Worm (Caenorhabditis elegans) whole organism, young adult: Measurements from ENCODE around the gene Y43C5B.3.

Experiments used
- F23B12.7 ChIP-seq: sonication (generic microtip); optimal IDR thresholded peaks from 2 replicates; lab custom pipeline; 2017; ENCODE audit warnings: missing genetic modification characterization, mild to moderate bottlenecking, missing compliant biosample characterization, antibody characterized with exemption, moderate library complexity; ENCODE audit not compliant: insufficient read depth
- F49E8.2 ChIP-seq: sonication (generic microtip); optimal IDR thresholded peaks from 3 replicates; lab custom pipeline; 2017; ENCODE audit warnings: missing genetic modification characterization, mild to moderate bottlenecking, missing compliant biosample characterization, antibody characterized with exemption, moderate library complexity; ENCODE audit not compliant: insufficient read depth
- F55B11.4 ChIP-seq: sonication (generic microtip); optimal IDR thresholded peaks from 2 replicates; lab custom pipeline; 2016; ENCODE audit warnings: missing compliant biosample characterization, missing genetic modification characterization, borderline replicate concordance; ENCODE audit not compliant: insufficient read depth
- K11D2.4 ChIP-seq: fragments of 200-800 bp; sonication (Bioruptor generic); IDR thresholded peaks from 2 replicates; pipeline ENCODE4 v1.3.6; 2022; ENCODE audit warnings: missing genetic modification reagents, missing genetic modification characterization, missing compliant biosample characterization
- K12H6.12 ChIP-seq: fragments of 200-800 bp; sonication (Bioruptor generic); optimal IDR thresholded peaks from 2 replicates; lab custom pipeline; 2018; ENCODE audit warnings: mild to moderate bottlenecking, missing genetic modification characterization, missing compliant biosample characterization
- T07F8.4 ChIP-seq: sonication (generic microtip); optimal IDR thresholded peaks from 2 replicates; lab custom pipeline; 2016; ENCODE audit warnings: mild to moderate bottlenecking, missing genetic modification characterization, moderate library complexity, missing compliant biosample characterization
- ZK185.1 ChIP-seq: sonication (generic microtip); optimal IDR thresholded peaks from 2 replicates; lab custom pipeline; 2016; ENCODE audit warnings: mild to moderate bottlenecking, missing genetic modification characterization, missing compliant biosample characterization; ENCODE audit not compliant: poor library complexity, severe bottlenecking
- atf-7 ChIP-seq: sonication (generic microtip); optimal IDR thresholded peaks from 2 replicates; lab custom pipeline; 2017; ENCODE audit warnings: mild to moderate bottlenecking, missing genetic modification characterization, missing compliant biosample characterization
- athp-1 ChIP-seq: sonication (generic microtip); optimal IDR thresholded peaks from 2 replicates; lab custom pipeline; 2017; ENCODE audit warnings: mild to moderate bottlenecking, missing genetic modification characterization, missing compliant biosample characterization
- attf-5 ChIP-seq: fragments of 200-800 bp; sonication (Bioruptor generic); optimal IDR thresholded peaks from 2 replicates; lab custom pipeline; 2018; ENCODE audit warnings: mild to moderate bottlenecking, missing genetic modification characterization, missing compliant biosample characterization
- cebp-1 ChIP-seq, 2 experiments: fragments of 200-800 bp in 1 of 2; sonication (Bioruptor generic) in 1 of 2; sonication (generic microtip) in 1 of 2; IDR thresholded peaks in 1 of 2; optimal IDR thresholded peaks in 1 of 2; 2 replicates each; pipeline versions ENCODE4 v1.3.6 to Lab custom; 2017 to 2022; ENCODE audit warnings: missing compliant biosample characterization in 2 of 2, missing genetic modification characterization in 2 of 2, mild to moderate bottlenecking in 1 of 2, missing genetic modification reagents in 1 of 2, moderate library complexity in 1 of 2
- ceh-27 ChIP-seq: fragments of 200-800 bp; sonication (Bioruptor generic); optimal IDR thresholded peaks from 2 replicates; lab custom pipeline; 2018; ENCODE audit warnings: mild to moderate bottlenecking, missing genetic modification characterization, moderate library complexity, missing compliant biosample characterization
- egl-18 ChIP-seq: fragments of 200-800 bp; sonication (Bioruptor generic); IDR thresholded peaks from 2 replicates; pipeline ENCODE4 v1.3.6; 2022; ENCODE audit warnings: missing genetic modification reagents, missing genetic modification characterization, missing compliant biosample characterization
- gei-17 ChIP-seq: fragments of 200-800 bp; sonication (Bioruptor generic); optimal IDR thresholded peaks from 2 replicates; lab custom pipeline; 2018; ENCODE audit warnings: mild to moderate bottlenecking, missing genetic modification characterization, missing compliant biosample characterization
- hmg-1.2 ChIP-seq: fragments of 200-800 bp; sonication (Bioruptor generic); IDR thresholded peaks from 2 replicates; pipeline ENCODE4 v1.3.6; 2022; ENCODE audit warnings: missing genetic modification reagents, missing genetic modification characterization, missing compliant biosample characterization
- lag-1 ChIP-seq: fragments of 200-800 bp; sonication (Bioruptor generic); IDR thresholded peaks from 2 replicates; pipeline ENCODE4 v1.3.6; 2022; ENCODE audit warnings: missing genetic modification reagents, missing genetic modification characterization, missing compliant biosample characterization
- let-607 ChIP-seq, 2 experiments: fragments of 200-800 bp in 1 of 2; sonication (Bioruptor generic) in 1 of 2; sonication (generic microtip) in 1 of 2; optimal IDR thresholded peaks; 2 replicates each; lab custom pipeline; 2016 to 2018; ENCODE audit warnings: mild to moderate bottlenecking in 2 of 2, missing compliant biosample characterization in 2 of 2, missing genetic modification characterization in 2 of 2, moderate library complexity in 2 of 2, missing genotype in 1 of 2
- lin-26 ChIP-seq: fragments of 200-800 bp; sonication (Bioruptor generic); IDR thresholded peaks from 2 replicates; pipeline ENCODE4 v1.3.6; 2022; ENCODE audit warnings: missing genetic modification reagents, missing genetic modification characterization, missing compliant biosample characterization
- lin-40 ChIP-seq: sonication (generic microtip); optimal IDR thresholded peaks from 2 replicates; lab custom pipeline; 2016; ENCODE audit warnings: missing genetic modification characterization, mild to moderate bottlenecking, missing compliant biosample characterization, missing genotype, missing genetic modification reagents
- lsy-27 ChIP-seq: sonication (generic microtip); optimal IDR thresholded peaks from 2 replicates; lab custom pipeline; 2017; ENCODE audit warnings: missing genetic modification characterization, mild to moderate bottlenecking, missing compliant biosample characterization, antibody characterized with exemption, missing genotype, borderline replicate concordance; ENCODE audit not compliant: insufficient read depth
- madf-6 ChIP-seq: fragments of 200-800 bp; sonication (Bioruptor generic); IDR thresholded peaks from 2 replicates; pipeline ENCODE4 v1.3.6; 2022; ENCODE audit warnings: missing genetic modification reagents, missing genetic modification characterization, missing compliant biosample characterization
- mcd-1 ChIP-seq: fragments of 200-800 bp; sonication (Bioruptor generic); IDR thresholded peaks from 2 replicates; pipeline ENCODE4 v1.3.6; 2022; ENCODE audit warnings: missing genetic modification reagents, missing genetic modification characterization, missing compliant biosample characterization
- nhr-179 ChIP-seq: sonication (generic microtip); optimal IDR thresholded peaks from 2 replicates; lab custom pipeline; 2016; ENCODE audit warnings: mild to moderate bottlenecking, missing genetic modification characterization, missing compliant biosample characterization
- nhr-27 ChIP-seq: fragments of 200-800 bp; sonication (Bioruptor generic); optimal IDR thresholded peaks from 2 replicates; lab custom pipeline; 2018; ENCODE audit warnings: mild to moderate bottlenecking, missing genetic modification characterization, moderate library complexity, missing compliant biosample characterization
- nhr-80 ChIP-seq: sonication (generic microtip); optimal IDR thresholded peaks from 2 replicates; lab custom pipeline; 2016; ENCODE audit warnings: missing genetic modification characterization, missing compliant biosample characterization
- pbrm-1 ChIP-seq: fragments of 200-800 bp; sonication (Bioruptor generic); IDR thresholded peaks from 2 replicates; pipeline ENCODE4 v1.3.6; 2022; ENCODE audit warnings: missing genetic modification reagents, missing genetic modification characterization, missing compliant biosample characterization
- rpc-1 ChIP-seq, 2 experiments: fragments of 150-350 bp in 1 of 2; sonication (generic microtip) in 1 of 2; optimal IDR thresholded peaks; 2 replicates each; lab custom pipeline; 2014 to 2018; ENCODE audit warnings: missing biosample characterization in 1 of 2, missing genetic modification characterization in 1 of 2, missing genetic modification reagents in 1 of 2, missing genotype in 1 of 2
- sdz-38 ChIP-seq: sonication (generic microtip); optimal IDR thresholded peaks from 2 replicates; lab custom pipeline; 2016; ENCODE audit warnings: missing genotype, missing genetic modification characterization, missing compliant biosample characterization
- sea-2 ChIP-seq: fragments of 200-800 bp; sonication (Bioruptor generic); IDR thresholded peaks from 2 replicates; pipeline ENCODE4 v1.3.6; 2022; ENCODE audit warnings: missing genetic modification characterization, missing compliant biosample characterization
- snpc-1.3 ChIP-seq: sonication (generic microtip); optimal IDR thresholded peaks from 2 replicates; lab custom pipeline; 2017; ENCODE audit warnings: missing genetic modification characterization, mild to moderate bottlenecking, missing compliant biosample characterization, antibody characterized with exemption, moderate library complexity, missing genotype, missing genetic modification reagents; ENCODE audit not compliant: insufficient read depth
- tbx-9 ChIP-seq: sonication (generic microtip); optimal IDR thresholded peaks from 2 replicates; lab custom pipeline; 2016; ENCODE audit warnings: borderline replicate concordance, missing genetic modification characterization, inconsistent platforms, missing compliant biosample characterization
- unc-62 ChIP-seq: fragments of 150-350 bp; optimal IDR thresholded peaks from 2 replicates; lab custom pipeline; 2014; ENCODE audit warnings: missing biosample characterization, missing genetic modification reagents, missing genetic modification characterization
- ztf-25 ChIP-seq: fragments of 200-800 bp; sonication (Bioruptor generic); IDR thresholded peaks from 2 replicates; pipeline ENCODE4 v1.3.6; 2022; ENCODE audit warnings: missing genetic modification reagents, missing genetic modification characterization, missing compliant biosample characterization
- ztf-28 ChIP-seq: fragments of 200-800 bp; sonication (Bioruptor generic); IDR thresholded peaks from 2 replicates; pipeline ENCODE4 v1.3.6; 2022; ENCODE audit warnings: missing genetic modification reagents, missing genetic modification characterization, missing compliant biosample characterization
- ztf-3 ChIP-seq: fragments of 200-800 bp; sonication (Bioruptor generic); optimal IDR thresholded peaks from 2 replicates; lab custom pipeline; 2018; ENCODE audit warnings: mild to moderate bottlenecking, missing genetic modification characterization, missing compliant biosample characterization
- ztf-6 ChIP-seq: fragments of 200-800 bp; sonication (Bioruptor generic); IDR thresholded peaks from 2 replicates; pipeline ENCODE4 v1.3.6; 2022; ENCODE audit warnings: missing genetic modification reagents, missing genetic modification characterization, missing compliant biosample characterization

Y43C5B.3 gene

ce11 chrIV:10330962-10331361, 19.4 kb upstream of the Y43C5B.3 start (continued):
- TF ChIP-seq snpc-1.3 (tag; lab: Kevin White, UChicago) (no peak), F55B11.4 (tag; lab: Kevin White, UChicago) (no peak), nhr-179 (no peak), mcd-1 (GFP tag; lab: Robert Waterston, UW) (no peak), pbrm-1 (GFP tag; lab: Robert Waterston, UW) (no peak), ceh-27 (GFP tag; lab: Kevin White, UChicago) (peak; percentile 36), lin-40 (tag; lab: Kevin White, UChicago) (peak; percentile 12)

- no peak for TF ChIP-seq cebp-1 (GFP tag; IDR thresholded peaks at IDR 0.05; lab: Robert Waterston, UW)
- TF ChIP-seq cebp-1 (tag; optimal IDR thresholded peaks at IDR 0.05; lab: Kevin White, UChicago), result peak; percentile 38
- no peak for TF ChIP-seq lin-26 (GFP tag; lab: Robert Waterston, UW)
- TF ChIP-seq ztf-6 (GFP tag; lab: Robert Waterston, UW), result no peak
- no peak for TF ChIP-seq ztf-28
- TF ChIP-seq ZK185.1 (tag; lab: Kevin White, UChicago), result no peak
- peak; percentile 21 for TF ChIP-seq attf-5 (GFP tag; lab: Kevin White, UChicago)
- peak; percentile 72 for TF ChIP-seq nhr-80 (tag; lab: Kevin White, UChicago)
- TF ChIP-seq F49E8.2 (tag; lab: Kevin White, UChicago), result no peak
- TF ChIP-seq K11D2.4 (GFP tag; lab: Robert Waterston, UW), result 0 out of 2 replicates have a peak, but pooled peaks have one; percentile 28
- TF ChIP-seq unc-62 (GFP tag; lab: Kevin White, UChicago), result peak; percentile 50
- TF ChIP-seq lag-1 (GFP tag; lab: Robert Waterston, UW), result no peak
- TF ChIP-seq atf-7, result peak; percentile 52
- TF ChIP-seq rpc-1 (optimal IDR thresholded peaks at IDR 0.05; lab: Kevin White, UChicago), result no peak
- TF ChIP-seq rpc-1 (tag; optimal IDR thresholded peaks at IDR 0.05; lab: Kevin White, UChicago), result no peak
- TF ChIP-seq madf-6 (GFP tag; lab: Robert Waterston, UW), result no peak
- no peak for TF ChIP-seq hmg-1.2 (GFP tag; lab: Robert Waterston, UW)
- TF ChIP-seq sea-2 (GFP tag; lab: Robert Waterston, UW), result no peak
- TF ChIP-seq let-607 (tag; optimal IDR thresholded peaks at IDR 0.05; lab: Kevin White, UChicago), result no peak
- no peak for TF ChIP-seq nhr-27 (tag; lab: Kevin White, UChicago)
These were observed 18.5 kb upstream of the Y43C5B.3 start for ce11 chrIV:10331882-10332281.

ce11 chrIV:10337286-10337685, 13.1 kb upstream of the Y43C5B.3 start:
- no peak for TF ChIP-seq attf-5 (GFP tag; lab: Kevin White, UChicago)
- TF ChIP-seq tbx-9 (tag; lab: Kevin White, UChicago), result no peak
- TF ChIP-seq ztf-3, result no peak
- no peak for TF ChIP-seq F23B12.7 (tag; lab: Kevin White, UChicago)
- no peak for TF ChIP-seq lin-26 (GFP tag; lab: Robert Waterston, UW)
- TF ChIP-seq athp-1 (tag; lab: Kevin White, UChicago), result no peak
- TF ChIP-seq K12H6.12 (tag; lab: Kevin White, UChicago), result no peak
- no peak for TF ChIP-seq pbrm-1 (GFP tag; lab: Robert Waterston, UW)
- no peak for TF ChIP-seq gei-17 (GFP tag; lab: Kevin White, UChicago)
- TF ChIP-seq atf-7, result no peak
- TF ChIP-seq nhr-179, result no peak
- TF ChIP-seq sdz-38 (tag; lab: Kevin White, UChicago), result no peak
- no peak for TF ChIP-seq lsy-27 (tag; lab: Kevin White, UChicago)
- no peak for TF ChIP-seq T07F8.4 (tag; lab: Kevin White, UChicago)
- no peak for TF ChIP-seq ztf-25 (GFP tag; lab: Robert Waterston, UW)
- no peak for TF ChIP-seq egl-18 (GFP tag; lab: Robert Waterston, UW)
